ENCODE assay signal across 4 fruit fly cellular contexts in the genomic region with DNA sequence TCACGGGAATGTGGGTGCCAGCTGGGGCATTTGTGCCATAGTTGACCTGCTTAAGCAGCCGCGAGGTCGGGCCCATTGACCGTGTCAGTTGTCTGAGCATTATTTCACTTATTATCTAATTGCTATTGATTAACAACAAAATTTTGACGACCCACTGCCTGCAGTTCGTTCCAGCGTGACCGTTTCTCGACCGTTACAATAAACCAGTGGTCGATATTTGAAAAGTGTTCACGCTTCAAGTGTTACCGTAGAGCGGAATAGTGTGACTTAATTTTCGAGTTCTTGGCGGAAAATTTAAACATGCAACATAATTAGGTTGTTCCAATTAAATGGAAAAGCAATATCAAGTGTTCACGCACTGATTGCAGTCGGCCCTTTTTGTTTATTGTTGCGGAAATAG.
A peak's percentile ranks its signal among the peaks of the same experiment; 100 is the strongest.
TF ChIP-seq lines count a peak whose summit lies in the region.

A gene (minus strand): TSS at position 190 of the 400 bp plus-strand sequence.

- TF ChIP-seq CTCF in whole organism, embryonic (GFP tag; optimal IDR thresholded peaks at IDR 0.05; lab: Kevin White, UChicago): peak; percentile 42

TF ChIP-seq in whole organism, adult, 20 proteins besides CTCF, POLR2A, EP300 and RAD21:
- TF ChIP-seq CG14711 (tag; optimal IDR thresholded peaks at IDR 0.05; lab: Kevin White, UChicago) (no peak), CG5204 (GFP tag; optimal IDR thresholded peaks at IDR 0.05; lab: Kevin White, UChicago) (no peak), CG11617 (GFP tag; optimal IDR thresholded peaks at IDR 0.05; lab: Kevin White, UChicago) (no peak), Clk (GFP tag; optimal IDR thresholded peaks at IDR 0.05; lab: Kevin White, UChicago) (no peak), CG7101 (tag; optimal IDR thresholded peaks at IDR 0.05; lab: Kevin White, UChicago) (peak; percentile 37), bab1 (GFP tag; optimal IDR thresholded peaks at IDR 0.05; lab: Kevin White, UChicago) (peak; percentile 64), tj (GFP tag; optimal IDR thresholded peaks at IDR 0.05; lab: Kevin White, UChicago) (no peak), CG1620 (GFP tag; optimal IDR thresholded peaks at IDR 0.05; lab: Kevin White, UChicago) (no peak), Hr96 (GFP tag; optimal IDR thresholded peaks at IDR 0.05; lab: Kevin White, UChicago) (no peak)
TF ChIP-seq in whole organism, adult: peak in this region for 2.

TF ChIP-seq in whole organism, embryonic, 481 proteins besides CTCF, POLR2A, EP300 and RAD21 (continues in another document):
- TF ChIP-seq az2 (GFP tag; optimal IDR thresholded peaks at IDR 0.05; lab: Kevin White, UChicago) (no peak), ap (GFP tag; IDR thresholded peaks at IDR 0.05; lab: Robert Waterston, UW) (no peak), Lhr (GFP tag; optimal IDR thresholded peaks at IDR 0.05; lab: Kevin White, UChicago) (peak; percentile 43), gcm2 (GFP tag; optimal IDR thresholded peaks at IDR 0.05; lab: Kevin White, UChicago) (no peak), CG12299 (tag; optimal IDR thresholded peaks at IDR 0.05; lab: Kevin White, UChicago) (no peak), CG4707 (GFP tag; optimal IDR thresholded peaks at IDR 0.05; lab: Kevin White, UChicago) (peak; percentile 5), Scr (GFP tag; IDR thresholded peaks at IDR 0.05; lab: Robert Waterston, UW; ENCODE audit: partially characterized antibody) (peak; percentile 50), Eip74EF (GFP tag; optimal IDR thresholded peaks at IDR 0.05; lab: Kevin White, UChicago) (peak in 1 of 2 experiments; percentile 16), CG15601 (tag; optimal IDR thresholded peaks at IDR 0.05; lab: Kevin White, UChicago) (peak; percentile 31), cg (GFP tag; optimal IDR thresholded peaks at IDR 0.05; lab: Kevin White, UChicago) (no peak), CG12744 (GFP tag; optimal IDR thresholded peaks at IDR 0.05; lab: Kevin White, UChicago) (no peak), CG14441 (GFP tag; IDR thresholded peaks at IDR 0.05; lab: Robert Waterston, UW) (no peak), danr (GFP tag; IDR thresholded peaks at IDR 0.05; lab: Robert Waterston, UW) (no peak), CG8924 (tag; optimal IDR thresholded peaks at IDR 0.05; lab: Kevin White, UChicago) (peak; percentile 3), gfzf (GFP tag; optimal IDR thresholded peaks at IDR 0.05; lab: Kevin White, UChicago) (peak; percentile 97), CG2116 (GFP tag; optimal IDR thresholded peaks at IDR 0.05; lab: Kevin White, UChicago) (peak; percentile 42), shn (GFP tag; optimal IDR thresholded peaks at IDR 0.05; lab: Kevin White, UChicago) (no peak), sisA (GFP tag; IDR thresholded peaks at IDR 0.05; lab: Robert Waterston, UW) (no peak), CG34376 (GFP tag; optimal IDR thresholded peaks at IDR 0.05; lab: Kevin White, UChicago) (peak; percentile 40), run (tag; optimal IDR thresholded peaks at IDR 0.05; lab: Kevin White, UChicago) (no peak), Kr (GFP tag; optimal IDR thresholded peaks at IDR 0.05; lab: Kevin White, UChicago) (no peak), salm (tag; optimal IDR thresholded peaks at IDR 0.05; lab: Kevin White, UChicago) (no peak), al (GFP tag; IDR thresholded peaks at IDR 0.05; lab: Robert Waterston, UW) (no peak), da (GFP tag; optimal IDR thresholded peaks at IDR 0.05; lab: Kevin White, UChicago) (no peak), CG3065 (GFP tag; optimal IDR thresholded peaks at IDR 0.05; lab: Kevin White, UChicago) (no peak), CG11560 (tag; IDR thresholded peaks at IDR 0.05; lab: Robert Waterston, UW) (no peak), sob (GFP tag; IDR thresholded peaks at IDR 0.05; lab: Robert Waterston, UW) (0 out of 2 replicates have a peak, but pooled peaks have one; percentile 23)

TF ChIP-seq in whole organism, prepupa, 60 proteins besides CTCF, POLR2A, EP300 and RAD21:
- no peak for TF ChIP-seq Eip93F (GFP tag; optimal IDR thresholded peaks at IDR 0.05; lab: Kevin White, UChicago)
- no peak for TF ChIP-seq acj6 (GFP tag; optimal IDR thresholded peaks at IDR 0.05; lab: Kevin White, UChicago)
- TF ChIP-seq OdsH (GFP tag; optimal IDR thresholded peaks at IDR 0.05; lab: Kevin White, UChicago): no peak
- TF ChIP-seq CG6163 (GFP tag; IDR thresholded peaks at IDR 0.05; lab: Robert Waterston, UW): no peak
- TF ChIP-seq CG3032 (tag; optimal IDR thresholded peaks at IDR 0.05; lab: Kevin White, UChicago): no peak
- no peak for TF ChIP-seq ss (GFP tag; optimal IDR thresholded peaks at IDR 0.05; lab: Kevin White, UChicago)
- no peak for TF ChIP-seq Hr38 (GFP tag; optimal IDR thresholded peaks at IDR 0.05; lab: Kevin White, UChicago)
- TF ChIP-seq CG11902 (GFP tag; optimal IDR thresholded peaks at IDR 0.05; lab: Kevin White, UChicago): no peak
- peak; percentile 28 for TF ChIP-seq vri (GFP tag; optimal IDR thresholded peaks at IDR 0.05; lab: Kevin White, UChicago)
- peak; percentile 17 for TF ChIP-seq Eip75B (GFP tag; optimal IDR thresholded peaks at IDR 0.05; lab: Kevin White, UChicago)
- no peak for TF ChIP-seq CG4318 (GFP tag; optimal IDR thresholded peaks at IDR 0.05; lab: Kevin White, UChicago)
- TF ChIP-seq Eip78C (GFP tag; lab: Kevin White, UChicago): peak; percentile 64
- TF ChIP-seq salr (GFP tag; optimal IDR thresholded peaks at IDR 0.05; lab: Kevin White, UChicago): no peak
- TF ChIP-seq Hr39 (GFP tag; optimal IDR thresholded peaks at IDR 0.05; lab: Kevin White, UChicago): peak; percentile 40
- no peak for TF ChIP-seq CG3919 (GFP tag; optimal IDR thresholded peaks at IDR 0.05; lab: Kevin White, UChicago)
- TF ChIP-seq Smox (GFP tag; optimal IDR thresholded peaks at IDR 0.05; lab: Kevin White, UChicago): no peak

TF ChIP-seq in whole organism, wandering third instar larva, 38 proteins besides CTCF, POLR2A, EP300 and RAD21:
- no peak for TF ChIP-seq dsf (GFP tag; optimal IDR thresholded peaks at IDR 0.05; lab: Kevin White, UChicago; ENCODE audit: borderline replicate concordance)
- no peak for TF ChIP-seq Rel (GFP tag; optimal IDR thresholded peaks at IDR 0.05; lab: Kevin White, UChicago)
- peak; percentile 0 for TF ChIP-seq Rel (tag; optimal IDR thresholded peaks at IDR 0.05; lab: Kevin White, UChicago)
- no peak for TF ChIP-seq Jra (GFP tag; optimal IDR thresholded peaks at IDR 0.05; lab: Kevin White, UChicago)
- peak; percentile 8 for TF ChIP-seq h (GFP tag; optimal IDR thresholded peaks at IDR 0.05; lab: Kevin White, UChicago)
- TF ChIP-seq HLH106 (tag; optimal IDR thresholded peaks at IDR 0.05; lab: Kevin White, UChicago): no peak
- no peak for TF ChIP-seq Hnf4 (GFP tag; optimal IDR thresholded peaks at IDR 0.05; lab: Kevin White, UChicago)
- peak; percentile 28 for TF ChIP-seq rgr (GFP tag; optimal IDR thresholded peaks at IDR 0.05; lab: Kevin White, UChicago)
- no peak for TF ChIP-seq CG9705 (GFP tag; optimal IDR thresholded peaks at IDR 0.05; lab: Kevin White, UChicago)
